Fruit fly (Drosophila melanogaster): ENCODE results near the gene CG31542.

dm6 chr3R:5389435-5389834, 20.1 kb downstream of the CG31542 start:
- TF ChIP-seq salr (GFP tag; optimal IDR thresholded peaks at IDR 0.05) (no peak), Hr39 (GFP tag; optimal IDR thresholded peaks at IDR 0.05) (no peak), CG11294 (GFP tag; IDR thresholded peaks at IDR 0.05) (no peak), CG11902 (GFP tag; optimal IDR thresholded peaks at IDR 0.05) (no peak), topi (GFP tag; optimal IDR thresholded peaks at IDR 0.05) (no peak), ss (GFP tag; optimal IDR thresholded peaks at IDR 0.05) (no peak), CG10669 (GFP tag; optimal IDR thresholded peaks at IDR 0.05) (peak; percentile 27), lz (GFP tag; optimal IDR thresholded peaks at IDR 0.05) (no peak), dsx (GFP tag; optimal IDR thresholded peaks at IDR 0.05; ENCODE audit: poor library complexity, severe bottlenecking) (no peak)

Data from whole organism, prepupa.